Fruit fly (Drosophila melanogaster): ENCODE measurements around the gene CG31223.

CG31223 gene

DNA sequence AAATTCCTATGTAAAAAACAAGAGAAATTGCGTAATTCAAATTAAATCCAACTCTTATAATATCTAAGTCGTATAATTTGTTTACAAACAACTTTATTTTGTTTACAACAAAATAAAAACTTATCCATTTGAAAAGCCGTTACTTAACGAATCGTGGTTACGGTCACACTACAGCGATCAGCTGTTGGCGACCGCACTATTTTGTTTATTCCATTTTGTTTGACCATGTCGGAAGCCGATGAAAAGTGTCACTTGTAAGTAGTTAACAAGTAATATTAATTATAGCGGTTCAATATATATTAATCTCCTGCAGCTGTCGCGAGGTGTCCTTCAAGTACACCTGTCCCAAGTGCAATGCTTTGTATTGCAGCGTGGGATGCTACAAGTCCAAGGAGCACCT, at the start of gene CG31223:
TSS of gene CG31223 (plus strand) at position 165 of the 400 bp plus-strand sequence.
- peak; percentile 2 for TF ChIP-seq kay (GFP tag; ENCODE audit: borderline replicate concordance)
- TF ChIP-seq Clk (GFP tag; optimal IDR thresholded peaks at IDR 0.05), result no peak

DNA sequence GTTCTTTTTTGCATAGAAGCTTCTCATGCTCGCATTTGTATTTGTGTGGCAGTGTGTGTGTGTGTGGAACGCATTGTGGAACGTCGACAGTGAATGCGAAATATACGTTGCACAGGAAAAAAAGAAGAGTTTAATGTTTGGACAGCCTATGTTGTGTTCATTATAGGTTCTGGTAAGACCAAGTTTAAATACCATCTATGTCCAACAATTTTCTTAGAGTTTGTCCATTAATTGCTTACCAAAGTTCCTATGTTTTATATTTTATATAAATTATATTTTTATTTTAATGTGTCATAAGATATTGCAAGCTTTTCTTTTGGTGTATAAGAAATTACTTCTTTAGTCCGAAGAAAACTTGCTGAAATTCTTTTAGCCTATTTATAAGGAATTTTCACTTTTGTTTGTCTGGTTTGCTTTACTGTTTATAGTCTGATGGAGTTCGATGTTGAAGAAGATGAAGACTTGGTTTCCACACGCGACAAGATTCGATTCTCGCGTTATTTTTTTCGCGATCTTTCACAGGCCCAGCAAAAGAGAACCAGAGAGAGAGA, 48.7 kb upstream of the CG31223 start:
- no peak for TF ChIP-seq kay (GFP tag; ENCODE audit: borderline replicate concordance)
- no peak for TF ChIP-seq Mnt (GFP tag; optimal IDR thresholded peaks at IDR 0.05)
- peak; percentile 76 for TF ChIP-seq CG33017 (tag; optimal IDR thresholded peaks at IDR 0.05)
- TF ChIP-seq toe (GFP tag; optimal IDR thresholded peaks at IDR 0.05), result no peak
- TF ChIP-seq ovo (GFP tag; optimal IDR thresholded peaks at IDR 0.05), result no peak
- peak; percentile 37 for TF ChIP-seq CG12768 (GFP tag; optimal IDR thresholded peaks at IDR 0.05)
- no peak for TF ChIP-seq cic (GFP tag; optimal IDR thresholded peaks at IDR 0.05)
- TF ChIP-seq CG11617 (GFP tag; optimal IDR thresholded peaks at IDR 0.05), result peak; percentile 52
- peak; percentile 76 for TF ChIP-seq CG7101 (tag; optimal IDR thresholded peaks at IDR 0.05)
- no peak for TF ChIP-seq cnc (optimal IDR thresholded peaks at IDR 0.05)
- TF ChIP-seq Clk (GFP tag; optimal IDR thresholded peaks at IDR 0.05), result no peak
- no peak for TF ChIP-seq Hr96 (GFP tag; optimal IDR thresholded peaks at IDR 0.05)
- TF ChIP-seq tj (GFP tag; optimal IDR thresholded peaks at IDR 0.05), result no peak
- no peak for TF ChIP-seq CG1620 (GFP tag; optimal IDR thresholded peaks at IDR 0.05)
- no peak for TF ChIP-seq CG5204 (GFP tag; optimal IDR thresholded peaks at IDR 0.05)
- TF ChIP-seq CG7045 (GFP tag; optimal IDR thresholded peaks at IDR 0.05), result peak; percentile 71
- TF ChIP-seq pad (GFP tag; optimal IDR thresholded peaks at IDR 0.05), result peak; percentile 24
- TF ChIP-seq Crg-1 (GFP tag; optimal IDR thresholded peaks at IDR 0.05), result no peak
- TF ChIP-seq CG14711 (tag; optimal IDR thresholded peaks at IDR 0.05), result peak; percentile 64
- no peak for TF ChIP-seq bab1 (GFP tag; optimal IDR thresholded peaks at IDR 0.05)

DNA sequence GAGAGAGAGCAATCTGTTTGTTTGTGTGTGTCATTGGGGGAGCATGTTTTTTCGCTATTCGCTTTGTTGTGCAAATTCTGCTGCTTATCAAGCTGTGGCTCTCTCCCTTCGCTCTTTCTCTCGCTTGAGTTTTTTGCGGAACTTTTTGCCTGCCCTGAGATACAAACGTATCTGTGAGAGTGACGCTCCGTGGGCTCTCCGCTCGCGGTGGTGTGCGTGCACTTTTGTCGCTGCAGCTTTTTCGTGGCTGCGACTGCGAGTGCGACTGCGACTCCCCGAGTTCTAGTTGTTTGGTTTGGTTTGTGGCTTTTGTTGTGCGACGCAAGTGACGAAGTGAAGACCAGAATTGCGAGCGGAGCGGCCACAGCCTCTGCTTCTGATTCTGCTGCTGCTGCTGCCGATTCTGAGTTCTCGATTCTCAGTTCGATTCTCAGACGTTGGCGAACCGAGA, 48.2 kb upstream of the CG31223 start:
- TF ChIP-seq Crg-1 (GFP tag; optimal IDR thresholded peaks at IDR 0.05) (no peak), Hr96 (GFP tag; optimal IDR thresholded peaks at IDR 0.05) (peak; percentile 23), ovo (GFP tag; optimal IDR thresholded peaks at IDR 0.05) (peak; percentile 60), cic (GFP tag; optimal IDR thresholded peaks at IDR 0.05) (peak; percentile 92), toe (GFP tag; optimal IDR thresholded peaks at IDR 0.05) (peak; percentile 62), bab1 (GFP tag; optimal IDR thresholded peaks at IDR 0.05) (peak; percentile 98), CG7045 (GFP tag; optimal IDR thresholded peaks at IDR 0.05) (peak; percentile 31), CG12768 (GFP tag; optimal IDR thresholded peaks at IDR 0.05) (peak; percentile 80), CG33017 (tag; optimal IDR thresholded peaks at IDR 0.05) (peak; percentile 66), CG14711 (tag; optimal IDR thresholded peaks at IDR 0.05) (peak; percentile 50), CG7101 (tag; optimal IDR thresholded peaks at IDR 0.05) (peak; percentile 22), pad (GFP tag; optimal IDR thresholded peaks at IDR 0.05) (no peak), cnc (optimal IDR thresholded peaks at IDR 0.05) (no peak), Clk (GFP tag; optimal IDR thresholded peaks at IDR 0.05) (peak; percentile 72), kay (GFP tag; ENCODE audit: borderline replicate concordance) (peak; percentile 96), CG5204 (GFP tag; optimal IDR thresholded peaks at IDR 0.05) (no peak), CG1620 (GFP tag; optimal IDR thresholded peaks at IDR 0.05) (no peak), Mnt (GFP tag; optimal IDR thresholded peaks at IDR 0.05) (peak; percentile 74), tj (GFP tag; optimal IDR thresholded peaks at IDR 0.05) (peak; percentile 73), CG11617 (GFP tag; optimal IDR thresholded peaks at IDR 0.05) (no peak)

DNA sequence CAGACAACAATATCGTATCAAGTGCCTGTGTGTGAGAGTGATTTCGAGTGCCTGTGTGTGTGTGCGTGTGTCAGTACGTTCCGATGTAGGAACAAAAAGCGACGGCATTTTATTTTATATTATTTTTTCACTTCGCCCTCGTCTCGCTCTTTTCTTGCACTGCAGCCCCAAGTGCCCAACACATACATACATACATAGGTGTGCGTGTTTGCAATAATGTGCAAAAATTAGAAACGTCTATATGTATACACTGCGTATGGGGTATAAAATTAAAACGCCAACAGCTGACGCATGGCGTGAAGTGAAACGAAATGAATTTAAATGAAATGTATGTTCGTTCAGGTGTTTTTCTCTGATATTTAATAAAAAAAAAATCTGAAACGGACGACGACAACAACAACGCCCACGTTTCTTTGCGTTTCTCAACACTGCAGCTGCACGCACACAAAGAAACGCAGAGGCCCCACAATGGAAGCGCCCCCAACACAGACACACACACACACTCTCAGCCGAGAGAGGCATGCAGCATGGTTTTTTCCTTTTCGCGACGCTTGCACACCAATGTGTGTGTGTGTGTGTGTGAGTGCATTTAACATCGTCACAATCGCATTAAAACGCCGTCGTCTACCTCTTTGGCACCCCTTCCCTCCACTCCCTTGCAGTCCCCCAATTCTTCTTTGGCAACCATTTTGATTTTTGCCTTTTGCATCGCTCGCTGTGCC, 47.1 kb upstream of the CG31223 start:
- no peak for TF ChIP-seq Hr96 (GFP tag; optimal IDR thresholded peaks at IDR 0.05)
- TF ChIP-seq toe (GFP tag; optimal IDR thresholded peaks at IDR 0.05), result peak; percentile 72
- peak; percentile 31 for TF ChIP-seq CG14711 (tag; optimal IDR thresholded peaks at IDR 0.05)
- peak; percentile 75 for TF ChIP-seq CG11617 (GFP tag; optimal IDR thresholded peaks at IDR 0.05)
- TF ChIP-seq bab1 (GFP tag; optimal IDR thresholded peaks at IDR 0.05), result no peak
- TF ChIP-seq pad (GFP tag; optimal IDR thresholded peaks at IDR 0.05), result peak; percentile 40
- peak; percentile 38 for TF ChIP-seq CG7045 (GFP tag; optimal IDR thresholded peaks at IDR 0.05)
- peak; percentile 73 for TF ChIP-seq CG5204 (GFP tag; optimal IDR thresholded peaks at IDR 0.05)
- TF ChIP-seq cnc (optimal IDR thresholded peaks at IDR 0.05), result no peak
- TF ChIP-seq CG33017 (tag; optimal IDR thresholded peaks at IDR 0.05), result peak; percentile 37
- peak; percentile 20 for TF ChIP-seq ovo (GFP tag; optimal IDR thresholded peaks at IDR 0.05)
- peak; percentile 99 for TF ChIP-seq kay (GFP tag; ENCODE audit: borderline replicate concordance)
- peak; percentile 36 for TF ChIP-seq cic (GFP tag; optimal IDR thresholded peaks at IDR 0.05)
- TF ChIP-seq Crg-1 (GFP tag; optimal IDR thresholded peaks at IDR 0.05), result peak; percentile 59
- TF ChIP-seq Mnt (GFP tag; optimal IDR thresholded peaks at IDR 0.05), result peak; percentile 58
- peak; percentile 24 for TF ChIP-seq CG1620 (GFP tag; optimal IDR thresholded peaks at IDR 0.05)
- TF ChIP-seq CG7101 (tag; optimal IDR thresholded peaks at IDR 0.05), result peak; percentile 28
- TF ChIP-seq CG12768 (GFP tag; optimal IDR thresholded peaks at IDR 0.05), result peak; percentile 44
- peak; percentile 60 for TF ChIP-seq tj (GFP tag; optimal IDR thresholded peaks at IDR 0.05)
- no peak for TF ChIP-seq Clk (GFP tag; optimal IDR thresholded peaks at IDR 0.05)

DNA sequence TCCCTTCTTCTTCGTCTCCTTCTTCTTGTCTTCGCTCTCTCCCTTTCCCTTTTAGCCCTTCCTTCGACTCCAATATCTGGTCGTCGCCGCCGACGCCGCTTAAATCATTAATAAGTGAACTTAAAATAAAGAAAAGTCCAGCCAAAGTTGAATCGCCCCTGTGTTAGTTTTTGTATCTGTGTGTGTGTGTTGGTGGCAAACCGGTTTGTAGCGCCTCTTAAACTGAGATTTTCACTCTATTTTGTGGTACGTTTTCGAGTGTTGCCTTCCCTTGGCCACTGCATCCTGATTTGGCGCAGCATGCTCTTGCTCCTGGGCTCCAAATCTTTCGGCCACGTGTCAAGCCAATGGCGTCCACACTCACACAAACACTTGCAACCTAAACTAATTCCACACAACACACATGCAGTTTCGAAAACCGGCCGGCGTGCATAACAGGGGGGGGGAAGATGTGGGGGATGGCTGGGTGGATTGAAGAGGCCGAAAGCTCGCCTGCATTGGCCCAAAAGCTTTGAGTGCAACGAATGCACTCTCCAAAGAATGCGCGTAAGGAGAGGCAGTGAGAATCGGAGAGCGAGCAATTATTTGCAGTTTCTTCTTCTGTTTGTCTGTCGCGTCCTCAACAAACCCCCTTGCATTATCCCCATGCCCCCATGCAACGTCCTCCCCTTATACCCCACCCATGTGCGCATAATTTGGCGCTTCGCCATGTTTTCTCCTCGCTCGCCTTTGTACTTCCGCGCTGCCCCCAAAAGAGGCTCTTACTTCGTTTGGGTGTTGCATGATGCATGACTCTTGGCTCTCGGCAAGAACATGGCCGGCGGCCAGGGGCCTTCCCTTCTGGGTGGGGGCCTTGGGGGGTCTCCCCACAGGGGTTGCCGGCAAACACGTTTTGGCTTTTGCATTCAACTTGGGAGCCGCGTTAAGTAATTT, 46.2 kb upstream of the CG31223 start:
- TF ChIP-seq pad (GFP tag; optimal IDR thresholded peaks at IDR 0.05) (peak; percentile 60), CG33017 (tag; optimal IDR thresholded peaks at IDR 0.05) (no peak), bab1 (GFP tag; optimal IDR thresholded peaks at IDR 0.05) (no peak), Hr96 (GFP tag; optimal IDR thresholded peaks at IDR 0.05) (no peak), CG12768 (GFP tag; optimal IDR thresholded peaks at IDR 0.05) (peak; percentile 33), Mnt (GFP tag; optimal IDR thresholded peaks at IDR 0.05) (peak; percentile 74), ovo (GFP tag; optimal IDR thresholded peaks at IDR 0.05) (no peak), CG14711 (tag; optimal IDR thresholded peaks at IDR 0.05) (no peak), toe (GFP tag; optimal IDR thresholded peaks at IDR 0.05) (no peak), CG11617 (GFP tag; optimal IDR thresholded peaks at IDR 0.05) (no peak), cnc (optimal IDR thresholded peaks at IDR 0.05) (no peak), Crg-1 (GFP tag; optimal IDR thresholded peaks at IDR 0.05) (no peak), Clk (GFP tag; optimal IDR thresholded peaks at IDR 0.05) (peak; percentile 37), CG7045 (GFP tag; optimal IDR thresholded peaks at IDR 0.05) (peak; percentile 20), CG7101 (tag; optimal IDR thresholded peaks at IDR 0.05) (no peak), kay (GFP tag; ENCODE audit: borderline replicate concordance) (no peak), cic (GFP tag; optimal IDR thresholded peaks at IDR 0.05) (peak; percentile 30), CG5204 (GFP tag; optimal IDR thresholded peaks at IDR 0.05) (no peak), tj (GFP tag; optimal IDR thresholded peaks at IDR 0.05) (peak; percentile 19)
